Worm (Caenorhabditis elegans) whole organism, mixed stage, embryonic: ENCODE results near the gene T12A7.2.

ENCODE experiments used
- elt-3 ChIP-seq: fragments of 150-350 bp; optimal IDR thresholded peaks from 2 replicates; lab custom pipeline; 2014; ENCODE audit warnings: missing biosample characterization, missing genetic modification characterization
- lsy-2 ChIP-seq: fragments of 150-350 bp; optimal IDR thresholded peaks from 2 replicates; lab custom pipeline; 2014; ENCODE audit warnings: missing biosample characterization, missing genetic modification characterization
- unc-39 ChIP-seq: fragments of 150-350 bp; optimal IDR thresholded peaks from 2 replicates; lab custom pipeline; 2014; ENCODE audit warnings: missing biosample characterization, missing genetic modification characterization
- unc-62 ChIP-seq: fragments of 150-350 bp; optimal IDR thresholded peaks from 2 replicates; lab custom pipeline; 2014; ENCODE audit warnings: missing biosample characterization, missing genetic modification reagents, missing genetic modification characterization

ce11 chrIV:11776968-11777467 is 16.1 kb upstream of the T12A7.2 start:
- TF ChIP-seq unc-62 (GFP tag; lab: Kevin White, UChicago) = no peak
- TF ChIP-seq unc-39 (tag; lab: Kevin White, UChicago) = no peak
- TF ChIP-seq elt-3 = no peak
- TF ChIP-seq lsy-2 (tag; lab: Kevin White, UChicago) = no peak
